Fruit fly (Drosophila melanogaster) whole organism, pupa: Measurements from ENCODE around the gene CG11560.

Source experiments
- CG10348 ChIP-seq: fragments of 200-800 bp; sonication (Bioruptor generic); IDR thresholded peaks from 2 replicates; pipeline ENCODE4 v1.3.6; 2022; ENCODE audit warnings: missing biosample characterization, missing genetic modification characterization
- CG12605 ChIP-seq: fragments of 200-800 bp; sonication (Bioruptor generic); IDR thresholded peaks from 2 replicates; pipeline ENCODE4 v1.3.6; 2022; ENCODE audit warnings: missing biosample characterization, missing genetic modification characterization
- CG13204 ChIP-seq: fragments of 200-800 bp; sonication (Bioruptor generic); optimal IDR thresholded peaks from 2 replicates; lab custom pipeline; 2018; ENCODE audit warnings: missing biosample characterization, mild to moderate bottlenecking, missing genetic modification characterization, moderate library complexity
- CG14655 ChIP-seq: fragments of 200-800 bp; sonication (Bioruptor generic); optimal IDR thresholded peaks from 3 replicates; lab custom pipeline; 2017; ENCODE audit warnings: mild to moderate bottlenecking, missing biosample characterization, missing genetic modification reagents, missing genetic modification characterization
- CG15710 ChIP-seq: fragments of 200-800 bp; sonication (Bioruptor generic); optimal IDR thresholded peaks from 2 replicates; lab custom pipeline; 2018; ENCODE audit warnings: missing biosample characterization, mild to moderate bottlenecking, missing genetic modification characterization, moderate library complexity
- CG17806 ChIP-seq: fragments of 200-800 bp; sonication (Bioruptor generic); optimal IDR thresholded peaks from 2 replicates; lab custom pipeline; 2018; ENCODE audit warnings: missing biosample characterization, mild to moderate bottlenecking, missing genetic modification characterization, moderate library complexity
- CG32121 ChIP-seq: fragments of 200-800 bp; sonication (Bioruptor generic); IDR thresholded peaks from 2 replicates; pipeline ENCODE4 v1.3.6; 2022; ENCODE audit warnings: missing biosample characterization, missing genetic modification characterization
- CG34367 ChIP-seq: fragments of 200-800 bp; sonication (Bioruptor generic); optimal IDR thresholded peaks from 2 replicates; lab custom pipeline; 2018; ENCODE audit warnings: missing biosample characterization, mild to moderate bottlenecking, missing genetic modification characterization
- CG4496 ChIP-seq: fragments of 200-800 bp; sonication (Bioruptor generic); IDR thresholded peaks from 3 replicates; pipeline ENCODE4 v1.3.6; 2022; ENCODE audit warnings: missing biosample characterization, missing genetic modification characterization
- CG8159 ChIP-seq: fragments of 200-800 bp; sonication (Bioruptor generic); optimal IDR thresholded peaks from 3 replicates; lab custom pipeline; 2018; ENCODE audit warnings: missing biosample characterization, mild to moderate bottlenecking, missing genetic modification characterization, moderate library complexity
- CG8301 ChIP-seq: fragments of 200-800 bp; sonication (Bioruptor generic); optimal IDR thresholded peaks from 2 replicates; lab custom pipeline; 2018; ENCODE audit warnings: missing biosample characterization, mild to moderate bottlenecking, missing genetic modification characterization
- CG9948 ChIP-seq: fragments of 200-800 bp; sonication (Bioruptor generic); optimal IDR thresholded peaks from 2 replicates; lab custom pipeline; 2018; ENCODE audit warnings: missing biosample characterization, mild to moderate bottlenecking, missing genetic modification characterization, moderate library complexity
- D1 ChIP-seq: fragments of 200-800 bp; sonication (Bioruptor generic); optimal IDR thresholded peaks from 2 replicates; lab custom pipeline; 2018; ENCODE audit warnings: missing biosample characterization, mild to moderate bottlenecking, missing genetic modification characterization, moderate library complexity
- EcR ChIP-seq: fragments of 200-800 bp; sonication (Bioruptor generic); optimal IDR thresholded peaks from 3 replicates; lab custom pipeline; 2019; ENCODE audit warnings: missing biosample characterization, missing genetic modification characterization, mild to moderate bottlenecking, moderate library complexity, missing genetic modification reagents
- Ets98B ChIP-seq: fragments of 200-800 bp; sonication (Bioruptor generic); IDR thresholded peaks from 2 replicates; pipeline ENCODE4 v1.3.6; 2022; ENCODE audit warnings: missing biosample characterization, missing genetic modification characterization
- Pif1A ChIP-seq: fragments of 200-800 bp; sonication (Bioruptor generic); optimal IDR thresholded peaks from 3 replicates; lab custom pipeline; 2016; ENCODE audit warnings: missing biosample characterization, missing genetic modification characterization
- Pif1B ChIP-seq: fragments of 200-800 bp; sonication (Bioruptor generic); optimal IDR thresholded peaks from 3 replicates; lab custom pipeline; 2016; ENCODE audit warnings: missing biosample characterization, missing genetic modification characterization
- Snoo ChIP-seq: fragments of 200-800 bp; sonication (Bioruptor generic); optimal IDR thresholded peaks from 3 replicates; lab custom pipeline; 2017; ENCODE audit warnings: missing biosample characterization, mild to moderate bottlenecking, missing genetic modification characterization, inconsistent platforms
- fd96Ca ChIP-seq: fragments of 200-800 bp; sonication (Bioruptor generic); IDR thresholded peaks from 3 replicates; pipeline ENCODE4 v1.3.6; 2022; ENCODE audit warnings: missing biosample characterization, missing genetic modification characterization
- gl ChIP-seq: fragments of 200-800 bp; sonication (Bioruptor generic); optimal IDR thresholded peaks from 2 replicates; lab custom pipeline; 2018; ENCODE audit warnings: missing biosample characterization, mild to moderate bottlenecking, missing genetic modification characterization
- rn ChIP-seq: fragments of 200-800 bp; sonication (Bioruptor generic); IDR thresholded peaks from 2 replicates; pipeline ENCODE4 v1.3.6; 2022; ENCODE audit warnings: missing biosample characterization, missing genetic modification characterization

The CG11560 gene

DNA sequence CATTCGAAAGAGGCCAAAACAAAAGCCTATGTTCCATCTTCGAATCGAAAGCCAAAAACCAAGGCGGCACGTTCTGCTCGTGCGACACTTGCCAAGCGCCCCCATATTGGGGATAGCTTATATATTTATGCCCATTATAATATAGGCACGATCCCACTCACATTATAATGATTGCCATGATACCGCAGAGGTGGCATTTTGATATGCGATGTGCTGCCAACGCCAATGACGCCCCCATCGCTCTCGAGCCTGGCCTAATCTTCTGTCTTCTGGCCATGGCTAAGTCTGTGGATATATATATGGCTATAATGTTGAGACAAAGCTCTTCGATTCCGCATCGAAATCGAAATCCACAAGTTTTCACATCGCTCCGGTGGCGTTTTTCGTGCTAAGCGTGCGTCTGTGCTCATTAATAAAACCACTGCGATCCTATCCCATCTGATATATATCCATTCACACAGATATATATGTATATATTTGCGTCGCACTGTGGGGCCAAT lies 26.9 kb upstream of the CG11560 start:
- TF ChIP-seq CG4496 (GFP tag; lab: Robert Waterston, UW) (0 out of 3 replicates have a peak, but pooled peaks have one; percentile 23), EcR (GFP tag; lab: Kevin White, UChicago) (peak; percentile 13), CG34367 (no peak)

DNA sequence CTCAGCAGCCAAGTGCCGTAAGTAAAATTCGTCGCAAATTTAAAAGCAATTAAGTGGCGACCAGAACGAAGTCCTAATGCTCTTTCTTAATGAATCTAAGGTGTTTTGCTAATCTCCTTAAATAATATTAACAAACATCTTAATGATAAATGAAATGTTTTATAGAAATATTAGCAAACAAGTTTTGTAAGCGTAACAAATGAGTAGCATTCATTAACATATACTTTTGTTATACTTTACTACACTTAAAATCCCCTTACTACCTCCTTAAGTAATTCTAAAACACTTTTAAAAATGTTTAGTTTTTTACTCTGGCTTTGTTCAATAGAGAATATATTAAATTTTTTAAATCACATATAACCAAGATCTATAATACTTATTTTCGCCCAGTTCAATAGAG lies 23.9 kb upstream of the CG11560 start:
- TF ChIP-seq CG8301 (tag; lab: Kevin White, UChicago) (no peak), EcR (GFP tag; lab: Kevin White, UChicago) (no peak), Ets98B (no peak), Snoo (tag; lab: Kevin White, UChicago) (no peak), CG14655 (no peak), CG17806 (tag; lab: Kevin White, UChicago) (no peak), CG8159 (tag; lab: Kevin White, UChicago) (no peak), Pif1A (GFP tag; lab: Kevin White, UChicago) (no peak), CG12605 (GFP tag; lab: Robert Waterston, UW) (no peak), CG34367 (no peak), CG9948 (tag; lab: Kevin White, UChicago) (no peak), CG13204 (GFP tag; lab: Kevin White, UChicago) (no peak), gl (tag; lab: Kevin White, UChicago) (no peak), Pif1B (GFP tag; lab: Kevin White, UChicago) (no peak), CG32121 (GFP tag; lab: Robert Waterston, UW) (no peak)
- TF ChIP-seq, all 21 proteins: peak for 0

DNA sequence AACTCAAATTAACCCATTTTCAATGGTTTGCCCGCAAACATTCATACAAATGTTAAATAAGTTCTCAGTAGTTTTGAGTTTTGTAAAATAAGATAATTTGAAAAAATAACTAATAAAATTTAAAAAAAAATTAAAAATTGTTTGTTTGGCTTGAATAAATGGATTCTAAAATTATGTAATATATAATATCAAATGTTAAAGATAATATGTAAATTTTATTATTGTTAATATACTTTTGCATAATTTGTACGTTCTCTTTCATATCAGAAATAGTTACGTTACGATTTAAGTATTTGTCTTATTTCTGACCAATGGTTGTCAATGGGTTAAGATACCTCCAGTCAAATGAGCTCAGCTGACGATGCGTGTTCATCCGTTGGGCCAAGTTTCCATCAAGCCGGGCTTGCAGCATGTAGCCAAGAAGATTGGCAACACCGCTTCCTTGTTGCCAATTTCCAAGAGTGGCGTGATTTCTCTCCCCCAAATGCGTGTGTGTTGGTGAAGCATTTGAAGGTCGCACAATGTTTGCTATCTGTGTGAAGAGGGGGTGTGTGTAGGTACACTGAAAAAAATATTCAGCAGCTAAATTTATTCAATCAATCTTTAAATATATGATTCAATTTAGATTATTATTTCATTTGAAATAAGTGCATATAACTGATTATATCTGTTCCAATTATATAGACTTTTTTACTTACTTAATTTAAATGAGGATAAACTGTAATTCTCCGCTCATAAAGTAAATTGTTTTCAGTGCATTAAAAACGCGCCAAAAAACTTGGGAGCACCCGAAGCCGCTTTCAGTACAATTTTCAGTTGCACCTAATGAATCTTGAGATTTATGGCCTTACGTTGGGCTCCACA lies 22.8 kb upstream of the CG11560 start:
- no peak for TF ChIP-seq fd96Ca
- peak; percentile 66 for TF ChIP-seq CG15710 (tag; lab: Kevin White, UChicago)
- peak; percentile 74 for TF ChIP-seq CG14655
- no peak for TF ChIP-seq gl (tag; lab: Kevin White, UChicago)
- TF ChIP-seq CG8159 (tag; lab: Kevin White, UChicago), result peak; percentile 74
- TF ChIP-seq Pif1A (GFP tag; lab: Kevin White, UChicago), result peak; percentile 29
- TF ChIP-seq CG9948 (tag; lab: Kevin White, UChicago), result peak; percentile 50
- TF ChIP-seq D1, result no peak
- no peak for TF ChIP-seq CG34367
- peak; percentile 15 for TF ChIP-seq Snoo (tag; lab: Kevin White, UChicago)
- TF ChIP-seq CG4496 (GFP tag; lab: Robert Waterston, UW), result peak; percentile 51; the same call in 2 of the 3 replicates
- TF ChIP-seq Ets98B, result peak; percentile 39; the same call in 1 of the 2 replicates
- peak; percentile 46 for TF ChIP-seq CG17806 (tag; lab: Kevin White, UChicago)
- peak; percentile 59 for TF ChIP-seq CG8301 (tag; lab: Kevin White, UChicago)
- TF ChIP-seq CG12605 (GFP tag; lab: Robert Waterston, UW), result 0 out of 2 replicates have a peak, but pooled peaks have one; percentile 36
- peak; percentile 24 for TF ChIP-seq Pif1B (GFP tag; lab: Kevin White, UChicago)

DNA sequence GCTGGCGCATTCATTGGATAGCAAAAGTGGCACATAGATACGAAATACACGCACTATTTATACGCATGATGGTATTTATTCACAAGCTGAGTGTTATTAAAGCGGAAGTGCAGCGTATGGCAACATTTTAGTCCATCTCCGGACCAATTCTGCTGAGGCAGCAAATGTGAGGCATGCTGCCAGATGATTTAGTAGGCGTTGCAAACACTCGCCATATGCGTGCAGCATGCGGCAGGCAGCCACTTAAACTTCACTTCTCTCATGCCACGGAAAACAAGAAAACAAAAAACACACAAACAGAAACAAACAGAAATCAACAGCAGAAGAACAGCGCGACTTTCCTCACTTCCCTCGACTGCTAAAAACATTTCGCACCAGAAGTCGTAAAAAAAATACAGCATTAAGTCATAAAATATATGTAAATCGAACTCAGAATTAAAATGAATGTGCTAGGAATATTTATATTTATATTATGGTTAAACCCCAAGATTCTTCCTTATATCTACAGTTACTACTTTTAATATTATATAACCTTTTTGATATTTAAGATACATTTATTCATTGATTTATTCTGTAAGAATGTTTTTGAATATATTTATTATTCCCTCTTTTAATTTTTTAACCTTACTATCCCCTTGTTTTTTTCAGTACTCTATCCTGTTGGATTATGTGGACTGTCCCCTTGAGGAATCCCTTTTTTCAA lies 20.3 kb upstream of the CG11560 start:
- TF ChIP-seq CG12605 (GFP tag; lab: Robert Waterston, UW) (no peak), Snoo (tag; lab: Kevin White, UChicago) (peak; percentile 31), CG34367 (peak; percentile 37), gl (tag; lab: Kevin White, UChicago) (peak; percentile 16), fd96Ca (0 out of 3 replicates have a peak, but pooled peaks have one; percentile 6), Pif1B (GFP tag; lab: Kevin White, UChicago) (no peak), CG17806 (tag; lab: Kevin White, UChicago) (peak; percentile 59), CG13204 (GFP tag; lab: Kevin White, UChicago) (peak; percentile 27), Pif1A (GFP tag; lab: Kevin White, UChicago) (peak; percentile 8), CG14655 (peak; percentile 43), CG8301 (tag; lab: Kevin White, UChicago) (no peak), CG4496 (GFP tag; lab: Robert Waterston, UW) (peak; percentile 26; the same call in 2 of the 3 replicates), EcR (GFP tag; lab: Kevin White, UChicago) (no peak), CG15710 (tag; lab: Kevin White, UChicago) (peak; percentile 81), CG10348 (GFP tag; lab: Robert Waterston, UW) (no peak), Ets98B (no peak), CG9948 (tag; lab: Kevin White, UChicago) (peak; percentile 71), D1 (peak; percentile 64), CG8159 (tag; lab: Kevin White, UChicago) (peak; percentile 87), CG32121 (GFP tag; lab: Robert Waterston, UW) (no peak), rn (GFP tag; lab: Robert Waterston, UW) (no peak)

DNA sequence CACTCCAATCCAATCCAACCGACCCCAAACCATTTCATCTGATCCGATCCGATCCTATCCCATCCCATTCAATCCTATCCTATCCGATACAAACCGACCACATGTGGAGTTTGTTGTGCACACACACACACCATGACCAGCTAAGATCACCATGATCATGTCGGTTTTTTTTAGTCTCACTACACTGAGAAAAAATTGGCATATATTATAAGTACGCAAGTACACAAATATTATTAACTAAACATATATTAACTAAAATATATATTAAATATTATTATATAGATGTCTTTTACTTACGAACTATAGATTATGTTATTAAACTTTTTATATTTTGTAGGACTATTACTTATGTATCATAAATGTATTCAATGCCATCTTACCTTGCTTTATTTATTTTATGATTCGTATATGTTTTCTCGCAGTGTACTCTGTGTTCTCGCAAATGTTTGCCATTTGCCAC lies 17.9 kb upstream of the CG11560 start:
- TF ChIP-seq Snoo (tag; lab: Kevin White, UChicago) (peak; percentile 35), CG32121 (GFP tag; lab: Robert Waterston, UW) (no peak), rn (GFP tag; lab: Robert Waterston, UW) (no peak), fd96Ca (0 out of 3 replicates have a peak, but pooled peaks have one; percentile 6), gl (tag; lab: Kevin White, UChicago) (no peak), CG14655 (peak; percentile 85), CG13204 (GFP tag; lab: Kevin White, UChicago) (no peak), CG8159 (tag; lab: Kevin White, UChicago) (peak; percentile 82), CG17806 (tag; lab: Kevin White, UChicago) (peak; percentile 67), CG34367 (peak; percentile 57), CG15710 (tag; lab: Kevin White, UChicago) (peak; percentile 78), CG4496 (GFP tag; lab: Robert Waterston, UW) (no peak), CG12605 (GFP tag; lab: Robert Waterston, UW) (0 out of 2 replicates have a peak, but pooled peaks have one; percentile 44), Pif1B (GFP tag; lab: Kevin White, UChicago) (peak; percentile 18), Ets98B (peak; percentile 41; the same call in 1 of the 2 replicates), CG8301 (tag; lab: Kevin White, UChicago) (peak; percentile 83), Pif1A (GFP tag; lab: Kevin White, UChicago) (peak; percentile 32), D1 (peak; percentile 65), CG9948 (tag; lab: Kevin White, UChicago) (peak; percentile 82), EcR (GFP tag; lab: Kevin White, UChicago) (no peak)
- TF ChIP-seq, all 21 proteins: peak for 14
